Worm (Caenorhabditis elegans): Measurements from ENCODE around the gene twk-2.

DNA sequence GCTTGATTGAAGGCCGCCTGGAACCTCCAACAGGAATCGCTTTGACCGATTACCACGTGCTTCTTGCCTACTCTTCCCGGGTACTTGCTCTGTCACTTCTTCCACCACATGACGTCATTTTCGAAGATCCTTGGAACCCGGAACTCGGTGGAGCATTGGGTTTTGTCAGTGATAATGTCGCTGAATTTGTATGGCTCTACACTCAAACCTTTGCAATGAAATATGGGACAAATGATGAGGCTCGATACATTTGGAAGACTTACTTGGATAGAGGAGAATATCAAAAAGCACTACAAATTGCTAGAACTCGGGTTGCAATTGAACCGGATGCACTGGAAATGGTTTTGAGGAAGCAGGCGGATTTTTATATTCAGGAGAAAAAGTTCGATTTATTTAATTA, 9.9 kb upstream of the twk-2 start:
- TF ChIP-seq elt-4 (tag; optimal IDR thresholded peaks at IDR 0.05), result no peak
- no peak for TF ChIP-seq syd-9 (tag; optimal IDR thresholded peaks at IDR 0.05)
- no peak for TF ChIP-seq pqm-1 (tag; optimal IDR thresholded peaks at IDR 0.05)
- TF ChIP-seq nhr-11 (tag; optimal IDR thresholded peaks at IDR 0.05), result no peak
- no peak for TF ChIP-seq zip-5 (tag; optimal IDR thresholded peaks at IDR 0.05)
- TF ChIP-seq unc-55 (GFP tag; optimal IDR thresholded peaks at IDR 0.05), result no peak
- TF ChIP-seq ama-1 (optimal IDR thresholded peaks at IDR 0.05), result no peak
